Worm (Caenorhabditis elegans) whole organism, L1 larva: ENCODE results near the gene srpa-68.

Experiments
- dpl-1 ChIP-seq, 3 experiments: fragments of 150-350 bp in 2 of 3; sonication (generic microtip) in 1 of 3; optimal IDR thresholded peaks; 2 replicates each; lab custom pipeline; 2014 to 2017; ENCODE audit warnings: missing biosample characterization in 3 of 3, missing genetic modification characterization in 3 of 3, missing genetic modification reagents in 3 of 3
- egl-13 ChIP-seq: sonication (generic microtip); optimal IDR thresholded peaks from 2 replicates; lab custom pipeline; 2016; ENCODE audit warnings: missing genotype, missing genetic modification reagents, missing genetic modification characterization, missing compliant biosample characterization
- egl-27 ChIP-seq, 2 experiments: fragments of 150-350 bp in 1 of 2; sonication (generic microtip); optimal IDR thresholded peaks; 3 replicates each; lab custom pipeline; 2017 to 2018; ENCODE audit warnings: missing biosample characterization in 2 of 2, missing genetic modification characterization in 2 of 2, missing genetic modification reagents in 2 of 2
- fkh-8 ChIP-seq: sonication (generic microtip); optimal IDR thresholded peaks from 2 replicates; lab custom pipeline; 2016; ENCODE audit warnings: mild to moderate bottlenecking, missing genetic modification characterization, missing compliant biosample characterization
- irx-1 ChIP-seq: sonication (generic microtip); optimal IDR thresholded peaks from 2 replicates; lab custom pipeline; 2016; ENCODE audit warnings: missing genetic modification characterization, missing compliant biosample characterization
- lin-15B ChIP-seq: fragments of 150-350 bp; sonication (generic microtip); optimal IDR thresholded peaks from 3 replicates; lab custom pipeline; 2014; ENCODE audit warnings: missing biosample characterization, missing genetic modification characterization
- mef-2 ChIP-seq: fragments of 150-350 bp; optimal IDR thresholded peaks from 2 replicates; lab custom pipeline; 2014; ENCODE audit warnings: missing biosample characterization, missing genetic modification characterization
- mep-1 ChIP-seq: fragments of 150-350 bp; optimal IDR thresholded peaks from 2 replicates; lab custom pipeline; 2014; ENCODE audit warnings: missing biosample characterization, missing genetic modification characterization
- nhr-76 ChIP-seq: sonication (generic microtip); optimal IDR thresholded peaks from 2 replicates; lab custom pipeline; 2017; ENCODE audit warnings: missing biosample characterization, missing genetic modification characterization
- skn-1 ChIP-seq: fragments of 150-350 bp; optimal IDR thresholded peaks from 2 replicates; lab custom pipeline; 2014; ENCODE audit warnings: missing biosample characterization, missing genetic modification characterization
- snpc-4 ChIP-seq: fragments of 150-350 bp; optimal IDR thresholded peaks from 2 replicates; lab custom pipeline; 2014; ENCODE audit warnings: missing biosample characterization, missing genetic modification characterization
- tbx-2 ChIP-seq: sonication (generic microtip); optimal IDR thresholded peaks from 2 replicates; lab custom pipeline; 2016; ENCODE audit warnings: missing genetic modification characterization, missing compliant biosample characterization
- zip-4 ChIP-seq: fragments of 200-800 bp; sonication (Bioruptor generic); optimal IDR thresholded peaks from 2 replicates; lab custom pipeline; 2018; ENCODE audit warnings: mild to moderate bottlenecking, missing genetic modification characterization, moderate library complexity, missing compliant biosample characterization

ce11 chrV:12241126-12241525 lies 50.3 kb downstream of the srpa-68 start, which contains the start of gene ttr-22:
- TF ChIP-seq dpl-1 (GFP tag; optimal IDR thresholded peaks at IDR 0.05; lab: Kevin White, UChicago) (no peak), tbx-2 (no peak), skn-1 (tag; lab: Kevin White, UChicago) (no peak), lin-15B (tag; lab: Kevin White, UChicago) (no peak), irx-1 (no peak), egl-27 (tag; optimal IDR thresholded peaks at IDR 0.05; lab: Kevin White, UChicago) (no peak), nhr-76 (tag; lab: Kevin White, UChicago) (no peak), mef-2 (no peak), mep-1 (tag; lab: Kevin White, UChicago) (no peak), egl-13 (tag; lab: Kevin White, UChicago) (no peak), fkh-8 (no peak), zip-4 (no peak), snpc-4 (tag; lab: Kevin White, UChicago) (no peak)
